Fruit fly (Drosophila melanogaster): ENCODE data around the gene CG2120.

Gene CG2120

dm6 chrX:8163452-8163851, 27.8 kb downstream of the CG2120 start (continued):
- peak; percentile 14 for TF ChIP-seq CG10631 (GFP tag; optimal IDR thresholded peaks at IDR 0.05)
- peak; percentile 39 for TF ChIP-seq CG4318 (GFP tag; optimal IDR thresholded peaks at IDR 0.05)
- no peak for TF ChIP-seq CG3032 (tag; optimal IDR thresholded peaks at IDR 0.05)
- TF ChIP-seq CG8319 (GFP tag; optimal IDR thresholded peaks at IDR 0.05) = no peak
- TF ChIP-seq lz (GFP tag; optimal IDR thresholded peaks at IDR 0.05) = no peak
- no peak for TF ChIP-seq Sox15 (GFP tag; optimal IDR thresholded peaks at IDR 0.05)
- no peak for TF ChIP-seq OdsH (GFP tag; optimal IDR thresholded peaks at IDR 0.05)
- TF ChIP-seq Sox102F (GFP tag; optimal IDR thresholded peaks at IDR 0.05) = no peak
- TF ChIP-seq ss (GFP tag; optimal IDR thresholded peaks at IDR 0.05) = no peak
- TF ChIP-seq CG11902 (GFP tag; optimal IDR thresholded peaks at IDR 0.05) = no peak
- no peak for TF ChIP-seq Hr39 (GFP tag; optimal IDR thresholded peaks at IDR 0.05)
- no peak for TF ChIP-seq CG31627 (GFP tag; optimal IDR thresholded peaks at IDR 0.05)
- TF ChIP-seq fd59A (GFP tag; optimal IDR thresholded peaks at IDR 0.05) = no peak
- TF ChIP-seq Hr38 (GFP tag; optimal IDR thresholded peaks at IDR 0.05) = no peak
- TF ChIP-seq CG9139 (GFP tag; optimal IDR thresholded peaks at IDR 0.05) = no peak
- no peak for TF ChIP-seq Met (GFP tag; optimal IDR thresholded peaks at IDR 0.05)
- no peak for TF ChIP-seq CG16779 (tag; optimal IDR thresholded peaks at IDR 0.05)
- no peak for TF ChIP-seq CG34406 (GFP tag; optimal IDR thresholded peaks at IDR 0.05)
- TF ChIP-seq Ets96B (tag; optimal IDR thresholded peaks at IDR 0.05) = no peak
- TF ChIP-seq spab (GFP tag; optimal IDR thresholded peaks at IDR 0.05) = no peak
- TF ChIP-seq achi (GFP tag; optimal IDR thresholded peaks at IDR 0.05) = peak; percentile 23
- TF ChIP-seq salr (GFP tag; optimal IDR thresholded peaks at IDR 0.05) = peak in 1 of 2 experiments; percentile 2
- no peak for TF ChIP-seq dsx (GFP tag; optimal IDR thresholded peaks at IDR 0.05; ENCODE audit: poor library complexity, severe bottlenecking)
- TF ChIP-seq cyc (GFP tag; optimal IDR thresholded peaks at IDR 0.05) = no peak
- TF ChIP-seq Eip78C (GFP tag) = peak; percentile 73
- TF ChIP-seq Hr4 (GFP tag; optimal IDR thresholded peaks at IDR 0.05) = peak; percentile 12
- peak; percentile 60 for TF ChIP-seq CG6276 (GFP tag; optimal IDR thresholded peaks at IDR 0.05)
- no peak for TF ChIP-seq CG7368 (GFP tag; optimal IDR thresholded peaks at IDR 0.05)
- no peak for TF ChIP-seq Blimp-1 (GFP tag; optimal IDR thresholded peaks at IDR 0.05)

- TF ChIP-seq CG8632 (GFP tag; optimal IDR thresholded peaks at IDR 0.05) (no peak), Eip78C (GFP tag) (no peak)
Measured at dm6 chrX:8165608-8166007, 30.0 kb downstream of the CG2120 start, which contains the start of gene Or7a. Gene Or7a (minus strand): TSS chrX:8165708.

dm6 chrX:8170166-8170565, 34.5 kb downstream of the CG2120 start, which contains the start of gene CG2278:
Gene CG2278 (minus strand): TSS chrX:8170266.
- TF ChIP-seq pdm3 (GFP tag; optimal IDR thresholded peaks at IDR 0.05) = no peak

dm6 chrX:8176291-8177029, 40.8 kb downstream of the CG2120 start:
- TF ChIP-seq CG11762 (GFP tag; optimal IDR thresholded peaks at IDR 0.05; ENCODE audit: insufficient read depth) (no peak), net (GFP tag; optimal IDR thresholded peaks at IDR 0.05) (no peak), vri (GFP tag; optimal IDR thresholded peaks at IDR 0.05) (no peak), acj6 (GFP tag; optimal IDR thresholded peaks at IDR 0.05) (no peak), dac (GFP tag; optimal IDR thresholded peaks at IDR 0.05) (no peak), CG3919 (GFP tag; optimal IDR thresholded peaks at IDR 0.05) (no peak), svp (GFP tag) (no peak), CG6808 (GFP tag; optimal IDR thresholded peaks at IDR 0.05) (peak; percentile 73), CG6854 (GFP tag; optimal IDR thresholded peaks at IDR 0.05) (no peak), CG6276 (GFP tag; optimal IDR thresholded peaks at IDR 0.05) (peak; percentile 38), esn (GFP tag; optimal IDR thresholded peaks at IDR 0.05) (no peak), CG9139 (GFP tag; optimal IDR thresholded peaks at IDR 0.05) (peak; percentile 38), CG8632 (GFP tag; optimal IDR thresholded peaks at IDR 0.05) (no peak), CG6792 (GFP tag; optimal IDR thresholded peaks at IDR 0.05) (no peak), CG1621 (tag; optimal IDR thresholded peaks at IDR 0.05) (peak; percentile 66), Smox (GFP tag; optimal IDR thresholded peaks at IDR 0.05) (no peak), topi (GFP tag; optimal IDR thresholded peaks at IDR 0.05) (no peak), Sox102F (GFP tag; optimal IDR thresholded peaks at IDR 0.05) (no peak), CG8319 (GFP tag; optimal IDR thresholded peaks at IDR 0.05) (no peak), Ets21C (GFP tag; optimal IDR thresholded peaks at IDR 0.05) (no peak), lz (GFP tag; optimal IDR thresholded peaks at IDR 0.05) (no peak)
